Worm (Caenorhabditis elegans): Measurements from ENCODE around the gene F55C12.19.

ce11 chrII:5835146-5835545 lies 30.8 kb upstream of the F55C12.19 start:
- no peak for TF ChIP-seq aly-2 (tag; optimal IDR thresholded peaks at IDR 0.05)
- no peak for TF ChIP-seq nhr-90 (tag; optimal IDR thresholded peaks at IDR 0.05; ENCODE audit: poor library complexity)
- no peak for TF ChIP-seq isw-1 (GFP tag; IDR thresholded peaks at IDR 0.05)
- no peak for TF ChIP-seq nhr-20 (tag; optimal IDR thresholded peaks at IDR 0.05)
- no peak for TF ChIP-seq elt-3 (tag; optimal IDR thresholded peaks at IDR 0.05)
- TF ChIP-seq snu-23 (GFP tag; optimal IDR thresholded peaks at IDR 0.05): no peak
- no peak for TF ChIP-seq ceh-8 (GFP tag; optimal IDR thresholded peaks at IDR 0.05)
- TF ChIP-seq elt-2 (tag; optimal IDR thresholded peaks at IDR 0.05): no peak
- TF ChIP-seq blmp-1 (tag; optimal IDR thresholded peaks at IDR 0.05): no peak
- TF ChIP-seq ama-1 (optimal IDR thresholded peaks at IDR 0.05): no peak
- no peak for TF ChIP-seq nhr-28 (tag; optimal IDR thresholded peaks at IDR 0.05)
- TF ChIP-seq sptf-1 (tag; optimal IDR thresholded peaks at IDR 0.05): no peak

Measured in whole organism, L1 larva.